Fruit fly (Drosophila melanogaster): ENCODE data around the gene daed.

The daed gene

DNA sequence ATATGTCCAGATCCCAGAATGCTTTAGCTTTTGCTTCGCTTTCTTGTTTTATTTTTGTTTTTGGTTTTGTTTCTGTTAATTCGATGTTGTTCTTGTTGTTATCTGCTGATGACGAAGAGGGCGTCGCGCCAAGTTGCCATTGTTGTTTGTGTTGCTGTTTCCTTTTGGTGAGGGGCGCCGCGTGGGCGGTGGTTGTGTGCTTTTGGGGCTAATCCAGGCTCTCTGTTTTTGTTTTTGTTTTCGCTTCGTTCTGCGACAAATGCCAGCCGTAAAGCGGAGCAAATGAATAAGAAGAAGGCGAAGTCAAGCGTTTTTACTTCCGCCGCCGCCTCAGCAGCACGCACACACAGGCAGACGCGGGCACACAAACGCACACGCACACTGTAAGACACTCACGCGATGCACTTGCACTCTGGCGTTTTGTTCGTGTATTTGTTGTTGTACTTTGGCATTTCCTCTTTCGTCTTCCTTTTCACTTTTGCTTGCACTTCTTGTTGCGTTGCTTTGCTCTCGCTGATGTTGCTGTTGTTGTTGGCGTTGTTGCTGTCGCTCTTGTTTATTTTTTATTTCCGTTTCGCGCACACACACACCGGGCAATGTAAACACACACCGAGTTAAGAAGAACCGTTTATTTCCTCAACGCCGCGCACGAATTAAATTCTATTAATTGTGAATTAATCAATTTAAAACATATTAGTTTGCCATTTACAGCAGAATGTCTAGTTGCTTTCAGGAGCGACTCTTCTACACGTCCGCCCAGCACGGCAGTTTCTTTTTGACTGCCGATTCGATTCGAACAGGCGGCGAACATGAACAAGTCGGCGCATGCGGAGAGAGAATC is 37.9 kb downstream of the daed start, which contains the start of gene aop (continued):
- TF ChIP-seq ttk (GFP tag; IDR thresholded peaks at IDR 0.05), result no peak
- peak; percentile 98 for TF ChIP-seq Jarid2 (GFP tag; optimal IDR thresholded peaks at IDR 0.05)
- peak; percentile 68 for TF ChIP-seq zen (tag; optimal IDR thresholded peaks at IDR 0.05)
- TF ChIP-seq Xrp1 (GFP tag; IDR thresholded peaks at IDR 0.05), result no peak; the same call in 1 of the 2 replicates
- TF ChIP-seq oc (tag; optimal IDR thresholded peaks at IDR 0.05), result peak; percentile 21
- peak; percentile 24 for TF ChIP-seq CG18262 (tag; optimal IDR thresholded peaks at IDR 0.05)
- TF ChIP-seq CG33213 (GFP tag; optimal IDR thresholded peaks at IDR 0.05), result peak; percentile 53
- no peak for TF ChIP-seq D (optimal IDR thresholded peaks at IDR 0.05)
- peak; percentile 3 for TF ChIP-seq D (GFP tag; optimal IDR thresholded peaks at IDR 0.05)
- TF ChIP-seq Dip2 (GFP tag; IDR thresholded peaks at IDR 0.05), result no peak
- no peak for TF ChIP-seq emc (GFP tag; optimal IDR thresholded peaks at IDR 0.05)
- no peak for TF ChIP-seq fd64A (GFP tag; optimal IDR thresholded peaks at IDR 0.05)
- no peak for TF ChIP-seq CG2129 (GFP tag; IDR thresholded peaks at IDR 0.05; ENCODE audit: partially characterized antibody)
- peak; percentile 78 for TF ChIP-seq CG3163 (GFP tag; optimal IDR thresholded peaks at IDR 0.05)
- peak; percentile 35 for TF ChIP-seq CG17359 (tag; optimal IDR thresholded peaks at IDR 0.05)
- peak; percentile 32; the same call in 1 of the 2 replicates for TF ChIP-seq amos (GFP tag; IDR thresholded peaks at IDR 0.05; ENCODE audit: partially characterized antibody)
- TF ChIP-seq CG13287 (GFP tag; IDR thresholded peaks at IDR 0.05; ENCODE audit: partially characterized antibody), result peak; percentile 48
- no peak for TF ChIP-seq CG6683 (GFP tag; optimal IDR thresholded peaks at IDR 0.05)
- TF ChIP-seq slou (GFP tag; optimal IDR thresholded peaks at IDR 0.05), result no peak
- peak; percentile 19 for TF ChIP-seq tap (tag; optimal IDR thresholded peaks at IDR 0.05)
- TF ChIP-seq CG10321 (GFP tag; IDR thresholded peaks at IDR 0.05), result no peak
- no peak for TF ChIP-seq CG17612 (GFP tag; IDR thresholded peaks at IDR 0.05)
- no peak for TF ChIP-seq Atf3 (GFP tag; optimal IDR thresholded peaks at IDR 0.05)
- TF ChIP-seq fd96Cb (tag; optimal IDR thresholded peaks at IDR 0.05), result no peak
- TF ChIP-seq Deaf1 (tag; optimal IDR thresholded peaks at IDR 0.05), result peak; percentile 88
- no peak for TF ChIP-seq Hmx (GFP tag; optimal IDR thresholded peaks at IDR 0.05)
- no peak for TF ChIP-seq btn (GFP tag; optimal IDR thresholded peaks at IDR 0.05)
- 0 out of 2 replicates have a peak, but pooled peaks have one; percentile 17 for TF ChIP-seq bbx (GFP tag; IDR thresholded peaks at IDR 0.05; ENCODE audit: partially characterized antibody)
- peak; percentile 16 for TF ChIP-seq CG15514 (GFP tag; optimal IDR thresholded peaks at IDR 0.05)
- peak; percentile 75; the same call in 2 of the 3 replicates for TF ChIP-seq ci (GFP tag; IDR thresholded peaks at IDR 0.05)
- peak; percentile 27; the same call in 1 of the 3 replicates for TF ChIP-seq HLH4C (GFP tag; IDR thresholded peaks at IDR 0.05; ENCODE audit: partially characterized antibody)
- TF ChIP-seq CG13296 (GFP tag; optimal IDR thresholded peaks at IDR 0.05), result peak; percentile 48
- no peak for TF ChIP-seq CG4282 (GFP tag; optimal IDR thresholded peaks at IDR 0.05)
- TF ChIP-seq lmd (GFP tag; IDR thresholded peaks at IDR 0.05), result no peak
- no peak for TF ChIP-seq CG17802 (tag; optimal IDR thresholded peaks at IDR 0.05)
- no peak for TF ChIP-seq CG4730 (GFP tag; IDR thresholded peaks at IDR 0.05)
- TF ChIP-seq CG10543 (GFP tag; optimal IDR thresholded peaks at IDR 0.05), result peak; percentile 46
- 0 out of 2 replicates have a peak, but pooled peaks have one; percentile 34 for TF ChIP-seq CG32767 (GFP tag; IDR thresholded peaks at IDR 0.05)
- no peak for TF ChIP-seq disco-r (GFP tag; optimal IDR thresholded peaks at IDR 0.05)
- TF ChIP-seq CG30403 (GFP tag; optimal IDR thresholded peaks at IDR 0.05), result no peak
- peak; percentile 53 for TF ChIP-seq sqz (GFP tag; optimal IDR thresholded peaks at IDR 0.05)
- TF ChIP-seq CG15479 (GFP tag; optimal IDR thresholded peaks at IDR 0.05), result peak; percentile 97
- TF ChIP-seq da (GFP tag; optimal IDR thresholded peaks at IDR 0.05), result no peak
- TF ChIP-seq shn (GFP tag; optimal IDR thresholded peaks at IDR 0.05), result no peak
- no peak for TF ChIP-seq CG1233 (GFP tag; optimal IDR thresholded peaks at IDR 0.05)
- no peak for TF ChIP-seq Hr51 (GFP tag; optimal IDR thresholded peaks at IDR 0.05)
- TF ChIP-seq CTCF (GFP tag; optimal IDR thresholded peaks at IDR 0.05), result no peak
- TF ChIP-seq CG1602 (GFP tag; optimal IDR thresholded peaks at IDR 0.05), result no peak
- no peak for TF ChIP-seq chif (GFP tag; optimal IDR thresholded peaks at IDR 0.05)
